Worm (Caenorhabditis elegans) whole organism, L4 larva: ENCODE data around the gene twk-43.

Experiments
- ceh-82 ChIP-seq: sonication (generic microtip); optimal IDR thresholded peaks from 2 replicates; lab custom pipeline; 2017; ENCODE audit warnings: missing biosample characterization, missing genetic modification characterization
- mxl-2 ChIP-seq: fragments of 200-800 bp; sonication (Bioruptor generic); conservative IDR thresholded peaks from 2 replicates; pipeline ENCODE4 v1.3.6; 2022; ENCODE audit warnings: missing genetic modification reagents, missing genetic modification characterization, missing compliant biosample characterization
- nhr-11 ChIP-seq: fragments of 150-350 bp; optimal IDR thresholded peaks from 2 replicates; lab custom pipeline; 2014; ENCODE audit warnings: missing biosample characterization, missing genetic modification characterization

DNA sequence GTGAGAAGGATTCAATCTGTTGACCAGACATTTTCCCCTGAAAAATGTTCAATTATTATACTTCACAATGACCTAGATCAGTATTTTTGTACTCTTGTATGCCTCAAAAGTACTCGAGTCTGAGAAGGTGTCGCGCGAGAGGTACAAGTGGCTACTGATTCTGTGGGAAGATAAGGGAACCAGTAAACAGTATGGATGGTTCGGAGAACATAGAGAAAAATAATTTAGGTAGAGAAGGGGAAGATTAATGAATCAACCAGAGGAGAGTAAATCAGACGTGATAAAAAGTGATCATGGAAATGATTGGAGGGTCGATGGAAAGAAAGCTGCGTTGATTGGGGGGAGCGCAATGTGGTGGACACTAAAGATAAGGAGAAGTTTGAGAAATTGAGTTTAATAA lies 43.4 kb downstream of the twk-43 start:
- no peak for TF ChIP-seq mxl-2 (GFP tag; lab: Robert Waterston, UW)
- TF ChIP-seq nhr-11, result no peak
- no peak for TF ChIP-seq ceh-82
